Fruit fly (Drosophila melanogaster) whole organism, adult: ENCODE data around the gene tkv.

Experiments used
- CG11617 ChIP-seq: fragments of 200-800 bp; sonication (Bioruptor generic); optimal IDR thresholded peaks from 2 replicates; lab custom pipeline; 2017; ENCODE audit warnings: mild to moderate bottlenecking, missing biosample characterization, missing genetic modification reagents, missing genetic modification characterization
- CG12768 ChIP-seq: fragments of 200-800 bp; sonication (Bioruptor generic); optimal IDR thresholded peaks from 2 replicates; lab custom pipeline; 2017; ENCODE audit warnings: missing biosample characterization, missing genetic modification characterization, mild to moderate bottlenecking, moderate library complexity, missing genetic modification reagents
- CG14711 ChIP-seq: fragments of 200-800 bp; sonication (Bioruptor generic); optimal IDR thresholded peaks from 2 replicates; lab custom pipeline; 2018; ENCODE audit warnings: missing biosample characterization, mild to moderate bottlenecking, missing genetic modification characterization, moderate library complexity
- CG1620 ChIP-seq: fragments of 200-800 bp; sonication (Bioruptor generic); optimal IDR thresholded peaks from 2 replicates; lab custom pipeline; 2016; ENCODE audit warnings: missing biosample characterization, missing genetic modification characterization
- CG33017 ChIP-seq: fragments of 200-800 bp; sonication (Bioruptor generic); optimal IDR thresholded peaks from 2 replicates; lab custom pipeline; 2018; ENCODE audit warnings: missing biosample characterization, mild to moderate bottlenecking, missing genetic modification characterization, moderate library complexity
- CG5204 ChIP-seq: fragments of 200-800 bp; sonication (Bioruptor generic); optimal IDR thresholded peaks from 2 replicates; lab custom pipeline; 2016; ENCODE audit warnings: missing biosample characterization, missing genetic modification characterization
- CG7045 ChIP-seq: fragments of 200-800 bp; sonication (Bioruptor generic); optimal IDR thresholded peaks from 2 replicates; lab custom pipeline; 2017; ENCODE audit warnings: missing biosample characterization, mild to moderate bottlenecking, missing genetic modification characterization
- CG7101 ChIP-seq: fragments of 200-800 bp; sonication (Bioruptor generic); optimal IDR thresholded peaks from 2 replicates; lab custom pipeline; 2018; ENCODE audit warnings: missing biosample characterization, mild to moderate bottlenecking, missing genetic modification characterization, moderate library complexity
- Clk ChIP-seq: fragments of 200-800 bp; sonication (Bioruptor generic); optimal IDR thresholded peaks from 2 replicates; lab custom pipeline; 2017; ENCODE audit warnings: missing biosample characterization, missing genetic modification characterization
- Crg-1 ChIP-seq: fragments of 200-800 bp; sonication (Bioruptor generic); optimal IDR thresholded peaks from 2 replicates; lab custom pipeline; 2016; ENCODE audit warnings: missing biosample characterization, missing genetic modification characterization
- Hr96 ChIP-seq: fragments of 200-800 bp; sonication (Bioruptor generic); optimal IDR thresholded peaks from 2 replicates; lab custom pipeline; 2016; ENCODE audit warnings: missing biosample characterization, missing genetic modification characterization
- Mnt ChIP-seq: fragments of 200-800 bp; sonication (Bioruptor generic); optimal IDR thresholded peaks from 2 replicates; lab custom pipeline; 2016; ENCODE audit warnings: missing biosample characterization, mild to moderate bottlenecking, missing genetic modification characterization
- bab1 ChIP-seq: fragments of 200-800 bp; sonication (Bioruptor generic); optimal IDR thresholded peaks from 3 replicates; lab custom pipeline; 2019; ENCODE audit warnings: missing biosample characterization, mild to moderate bottlenecking, missing genetic modification characterization, moderate library complexity
- cic ChIP-seq: fragments of 200-800 bp; sonication (Bioruptor generic); optimal IDR thresholded peaks from 2 replicates; lab custom pipeline; 2017; ENCODE audit warnings: missing biosample characterization, mild to moderate bottlenecking, missing genetic modification characterization, moderate library complexity
- cnc ChIP-seq, 2 experiments: fragments of >200 bp; optimal IDR thresholded peaks; 2 replicates each; lab custom pipeline; 2017
- kay ChIP-seq: fragments of 200-800 bp; sonication (Bioruptor generic); peaks from one replicate; lab custom pipeline; 2016; ENCODE audit warnings: missing biosample characterization, missing genetic modification characterization, borderline replicate concordance
- ovo ChIP-seq: fragments of 200-800 bp; sonication (Bioruptor generic); optimal IDR thresholded peaks from 2 replicates; lab custom pipeline; 2016; ENCODE audit warnings: missing biosample characterization, missing genetic modification characterization
- pad ChIP-seq: fragments of 200-800 bp; sonication (Bioruptor generic); optimal IDR thresholded peaks from 3 replicates; lab custom pipeline; 2017; ENCODE audit warnings: missing biosample characterization, missing genetic modification characterization, mild to moderate bottlenecking, moderate library complexity, missing genetic modification reagents
- tj ChIP-seq: fragments of 200-800 bp; sonication (Bioruptor generic); optimal IDR thresholded peaks from 3 replicates; lab custom pipeline; 2017; ENCODE audit warnings: missing biosample characterization, mild to moderate bottlenecking, missing genetic modification characterization, moderate library complexity
- toe ChIP-seq: fragments of 200-800 bp; sonication (Bioruptor generic); optimal IDR thresholded peaks from 2 replicates; lab custom pipeline; 2016; ENCODE audit warnings: missing biosample characterization, missing genetic modification characterization

tkv gene

DNA sequence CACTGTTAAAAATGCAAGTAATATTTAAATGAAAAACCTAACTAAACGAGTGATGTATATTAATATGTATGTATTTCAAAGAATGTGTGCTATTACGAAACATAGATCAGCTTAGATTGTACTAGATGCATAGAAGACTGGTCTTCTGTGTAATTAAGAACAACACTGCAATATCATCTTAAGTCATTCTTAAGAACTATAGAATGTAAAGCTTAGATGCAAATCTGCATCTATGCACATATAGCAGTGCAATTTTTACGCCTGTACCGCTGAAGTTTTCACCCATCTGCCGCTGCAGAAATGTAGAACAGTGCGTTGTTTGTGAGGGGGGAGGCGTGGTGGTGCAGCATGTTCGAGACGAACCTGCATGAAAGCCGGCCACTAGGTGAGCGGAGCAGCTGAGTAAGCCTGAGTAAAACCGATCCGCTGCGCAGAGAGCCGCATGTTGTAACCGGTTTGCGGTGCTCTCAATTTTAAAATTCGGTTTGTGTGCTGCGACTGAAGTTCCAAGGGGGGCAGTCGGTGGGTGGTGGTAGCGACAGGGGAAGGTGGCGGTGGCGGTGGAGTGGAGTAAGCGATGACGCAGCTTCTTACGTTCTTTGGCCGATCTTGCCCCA, 25.6 kb upstream of the tkv start:
- TF ChIP-seq CG7045 (GFP tag; lab: Kevin White, UChicago) (no peak), tj (peak; percentile 54)

dm6 chr2L:5295245-5295572, 24.0 kb upstream of the tkv start:
- TF ChIP-seq CG1620 (GFP tag; lab: Kevin White, UChicago) (no peak), pad (no peak), CG11617 (GFP tag; lab: Kevin White, UChicago) (no peak), CG7101 (no peak), Hr96 (no peak)

- TF ChIP-seq Mnt (GFP tag; lab: Kevin White, UChicago) (no peak), tj (peak; percentile 98), CG7101 (no peak), cnc (optimal IDR thresholded peaks at IDR 0.05; lab: Kevin White, UChicago) (peak in 1 of 2 experiments; percentile 31), Clk (no peak), CG5204 (GFP tag; lab: Kevin White, UChicago) (no peak), CG12768 (no peak), CG33017 (tag; lab: Kevin White, UChicago) (no peak), ovo (no peak), Hr96 (no peak), cic (no peak), CG11617 (GFP tag; lab: Kevin White, UChicago) (no peak), CG14711 (no peak), Crg-1 (GFP tag; lab: Kevin White, UChicago) (no peak), CG7045 (GFP tag; lab: Kevin White, UChicago) (no peak), toe (GFP tag; lab: Kevin White, UChicago) (no peak), kay (GFP tag; lab: Kevin White, UChicago) (peak; percentile 69), pad (no peak), CG1620 (GFP tag; lab: Kevin White, UChicago) (no peak), bab1 (GFP tag; lab: Kevin White, UChicago) (no peak)
These were observed 23.4 kb upstream of the tkv start for dm6 chr2L:5294392-5295244.

- TF ChIP-seq kay (GFP tag; lab: Kevin White, UChicago), result peak; percentile 37
- peak; percentile 90 for TF ChIP-seq CG7101
- TF ChIP-seq bab1 (GFP tag; lab: Kevin White, UChicago), result peak; percentile 89
- peak; percentile 11 for TF ChIP-seq ovo
- TF ChIP-seq toe (GFP tag; lab: Kevin White, UChicago), result peak; percentile 81
- TF ChIP-seq Crg-1 (GFP tag; lab: Kevin White, UChicago), result peak; percentile 58
- TF ChIP-seq cic, result peak; percentile 71
- TF ChIP-seq Hr96, result peak; percentile 80
- TF ChIP-seq CG1620 (GFP tag; lab: Kevin White, UChicago), result peak; percentile 55
- TF ChIP-seq CG14711, result peak; percentile 85
- peak; percentile 86 for TF ChIP-seq CG11617 (GFP tag; lab: Kevin White, UChicago)
- TF ChIP-seq CG33017 (tag; lab: Kevin White, UChicago), result peak; percentile 92
- no peak for TF ChIP-seq cnc (optimal IDR thresholded peaks at IDR 0.05; lab: Kevin White, UChicago)
- peak; percentile 88 for TF ChIP-seq CG7045 (GFP tag; lab: Kevin White, UChicago)
- TF ChIP-seq Mnt (GFP tag; lab: Kevin White, UChicago), result peak; percentile 68
- TF ChIP-seq CG5204 (GFP tag; lab: Kevin White, UChicago), result peak; percentile 85
- TF ChIP-seq Clk, result peak; percentile 73
- peak; percentile 63 for TF ChIP-seq tj
- peak; percentile 88 for TF ChIP-seq CG12768
- TF ChIP-seq pad, result peak; percentile 76
These were observed 21.9 kb upstream of the tkv start for dm6 chr2L:5292977-5293513.

- TF ChIP-seq CG7045 (GFP tag; lab: Kevin White, UChicago), result peak; percentile 17
- TF ChIP-seq CG33017 (tag; lab: Kevin White, UChicago), result no peak
- TF ChIP-seq CG14711, result peak; percentile 31
- peak in 1 of 2 experiments; percentile 78 for TF ChIP-seq cnc (optimal IDR thresholded peaks at IDR 0.05; lab: Kevin White, UChicago)
- TF ChIP-seq CG7101, result no peak
- TF ChIP-seq ovo, result no peak
These were observed 21.4 kb upstream of the tkv start for dm6 chr2L:5292643-5292963.

dm6 chr2L:5291869-5292642, 20.9 kb upstream of the tkv start:
- TF ChIP-seq CG33017 (tag; lab: Kevin White, UChicago) (no peak), toe (GFP tag; lab: Kevin White, UChicago) (no peak), Clk (no peak), pad (no peak), ovo (no peak), kay (GFP tag; lab: Kevin White, UChicago) (no peak), Crg-1 (GFP tag; lab: Kevin White, UChicago) (no peak), tj (no peak), CG11617 (GFP tag; lab: Kevin White, UChicago) (no peak), cnc (optimal IDR thresholded peaks at IDR 0.05; lab: Kevin White, UChicago) (no peak), CG1620 (GFP tag; lab: Kevin White, UChicago) (no peak), bab1 (GFP tag; lab: Kevin White, UChicago) (no peak), CG7045 (GFP tag; lab: Kevin White, UChicago) (no peak), Hr96 (no peak), CG12768 (no peak), CG14711 (no peak), Mnt (GFP tag; lab: Kevin White, UChicago) (no peak), CG5204 (GFP tag; lab: Kevin White, UChicago) (no peak)
